Fruit fly (Drosophila melanogaster): Measurements from ENCODE around the gene CG44325.

CG44325 gene

dm6 chrX:9066802-9067489 lies 11.4 kb downstream of the CG44325 start (continued):
- TF ChIP-seq CG18262 (tag; optimal IDR thresholded peaks at IDR 0.05) (peak; percentile 10), CG11456 (GFP tag; IDR thresholded peaks at IDR 0.05) (peak; percentile 45; the same call in 1 of the 3 replicates), cato (GFP tag; optimal IDR thresholded peaks at IDR 0.05; ENCODE audit: borderline replicate concordance) (no peak), croc (GFP tag; conservative IDR thresholded peaks at IDR 0.05) (0 out of 3 replicates have a peak, but pooled peaks have one; percentile 18), CG3847 (GFP tag; IDR thresholded peaks at IDR 0.05) (0 out of 2 replicates have a peak, but pooled peaks have one; percentile 15), eve (GFP tag; optimal IDR thresholded peaks at IDR 0.05) (peak in 1 of 2 experiments; percentile 54), CG10959 (GFP tag; IDR thresholded peaks at IDR 0.05) (no peak), tap (tag; optimal IDR thresholded peaks at IDR 0.05) (no peak), unpg (GFP tag; optimal IDR thresholded peaks at IDR 0.05) (peak; percentile 42), al (GFP tag; IDR thresholded peaks at IDR 0.05) (peak; percentile 28; the same call in 1 of the 2 replicates), inv (GFP tag; IDR thresholded peaks at IDR 0.05; ENCODE audit: partially characterized antibody) (no peak), Xbp1 (GFP tag; optimal IDR thresholded peaks at IDR 0.05) (peak; percentile 15), CG7372 (GFP tag; IDR thresholded peaks at IDR 0.05) (no peak), tio (GFP tag; optimal IDR thresholded peaks at IDR 0.05) (no peak), CG2678 (tag; optimal IDR thresholded peaks at IDR 0.05) (peak; percentile 57), CG4424 (GFP tag; optimal IDR thresholded peaks at IDR 0.05) (peak; percentile 7), chn (GFP tag; optimal IDR thresholded peaks at IDR 0.05) (no peak), lab (GFP tag; optimal IDR thresholded peaks at IDR 0.05) (peak; percentile 34), her (GFP tag; optimal IDR thresholded peaks at IDR 0.05) (no peak), CG12769 (tag; optimal IDR thresholded peaks at IDR 0.05) (peak; percentile 0), CG15269 (tag; optimal IDR thresholded peaks at IDR 0.05) (peak; percentile 46), HLH3B (GFP tag; IDR thresholded peaks at IDR 0.05) (peak; percentile 45; the same call in 1 of the 2 replicates), ewg (GFP tag; optimal IDR thresholded peaks at IDR 0.05) (no peak), CG4404 (GFP tag; IDR thresholded peaks at IDR 0.05) (no peak), PHDP (tag; optimal IDR thresholded peaks at IDR 0.05) (peak; percentile 11), CG3163 (GFP tag; optimal IDR thresholded peaks at IDR 0.05) (no peak), hkb (optimal IDR thresholded peaks at IDR 0.05) (no peak), hkb (GFP tag; IDR thresholded peaks at IDR 0.05) (peak; percentile 57), Meics (GFP tag; optimal IDR thresholded peaks at IDR 0.05) (peak; percentile 10), Atf6 (GFP tag; IDR thresholded peaks at IDR 0.05) (peak; percentile 31; the same call in 1 of the 2 replicates), Doc2 (GFP tag; IDR thresholded peaks at IDR 0.05) (no peak), phol (tag; optimal IDR thresholded peaks at IDR 0.05) (peak; percentile 36), az2 (GFP tag; optimal IDR thresholded peaks at IDR 0.05) (peak; percentile 19), odd (GFP tag; optimal IDR thresholded peaks at IDR 0.05) (no peak), CG9215 (GFP tag; IDR thresholded peaks at IDR 0.05) (peak; percentile 26; the same call in 1 of the 2 replicates), Xrp1 (GFP tag; IDR thresholded peaks at IDR 0.05) (peak; percentile 46; the same call in 1 of the 2 replicates), dmrt99B (tag; optimal IDR thresholded peaks at IDR 0.05) (peak; percentile 47), Dip3 (GFP tag; optimal IDR thresholded peaks at IDR 0.05) (no peak), CG3065 (GFP tag; optimal IDR thresholded peaks at IDR 0.05) (no peak), CG17912 (GFP tag; optimal IDR thresholded peaks at IDR 0.05) (no peak), Ets65A (GFP tag) (peak; percentile 38), nmo (GFP tag; optimal IDR thresholded peaks at IDR 0.05) (peak; percentile 22), cwo (GFP tag; optimal IDR thresholded peaks at IDR 0.05) (no peak), CG13424 (tag; optimal IDR thresholded peaks at IDR 0.05) (peak; percentile 18), dysf (GFP tag; IDR thresholded peaks at IDR 0.05) (peak; percentile 49; the same call in 2 of the 3 replicates), Hr51 (GFP tag; optimal IDR thresholded peaks at IDR 0.05) (peak in 1 of 2 experiments; percentile 43), run (tag; optimal IDR thresholded peaks at IDR 0.05) (no peak), ham (GFP tag; IDR thresholded peaks at IDR 0.05) (no peak), CG2889 (GFP tag; IDR thresholded peaks at IDR 0.05) (0 out of 3 replicates have a peak, but pooled peaks have one; percentile 46)

Measured in whole organism, embryonic.